Worm (Caenorhabditis elegans) whole organism, mixed stage, embryonic: ENCODE data around the gene sel-8.

Experiments used
- blmp-1 ChIP-seq: fragments of 150-350 bp; optimal IDR thresholded peaks from 2 replicates; lab custom pipeline; 2014; ENCODE audit warnings: missing biosample characterization, missing genetic modification characterization
- ceh-39 ChIP-seq: fragments of 150-350 bp; optimal IDR thresholded peaks from 2 replicates; lab custom pipeline; 2014; ENCODE audit warnings: missing biosample characterization, missing genetic modification characterization
- ceh-43 ChIP-seq: fragments of 200-800 bp; sonication (Bioruptor generic); optimal IDR thresholded peaks from 2 replicates; lab custom pipeline; 2018; ENCODE audit warnings: mild to moderate bottlenecking, missing genetic modification characterization, moderate library complexity, missing compliant biosample characterization
- ceh-83 ChIP-seq: fragments of 200-800 bp; sonication (Bioruptor generic); optimal IDR thresholded peaks from 2 replicates; lab custom pipeline; 2018; ENCODE audit warnings: mild to moderate bottlenecking, missing genetic modification characterization, missing compliant biosample characterization
- ces-1 ChIP-seq: fragments of 150-350 bp; optimal IDR thresholded peaks from 2 replicates; lab custom pipeline; 2014; ENCODE audit warnings: missing biosample characterization, missing genetic modification reagents, missing genetic modification characterization
- cnd-1 ChIP-seq: fragments of 200-800 bp; sonication (Bioruptor generic); optimal IDR thresholded peaks from 2 replicates; lab custom pipeline; 2018; ENCODE audit warnings: mild to moderate bottlenecking, missing genetic modification characterization, missing compliant biosample characterization
- drap-1 ChIP-seq: fragments of 200-800 bp; sonication (Bioruptor generic); optimal IDR thresholded peaks from 3 replicates; lab custom pipeline; 2018; ENCODE audit warnings: mild to moderate bottlenecking, missing genetic modification characterization, missing compliant biosample characterization
- elt-1 ChIP-seq: sonication (generic microtip); optimal IDR thresholded peaks from 2 replicates; lab custom pipeline; 2017; ENCODE audit warnings: missing genetic modification characterization, mild to moderate bottlenecking, missing compliant biosample characterization, antibody characterized with exemption, moderate library complexity, borderline replicate concordance; ENCODE audit not compliant: insufficient read depth
- elt-3 ChIP-seq: fragments of 150-350 bp; optimal IDR thresholded peaks from 2 replicates; lab custom pipeline; 2014; ENCODE audit warnings: missing biosample characterization, missing genetic modification characterization
- ham-2 ChIP-seq: fragments of 200-800 bp; sonication (Bioruptor generic); optimal IDR thresholded peaks from 2 replicates; lab custom pipeline; 2018; ENCODE audit warnings: mild to moderate bottlenecking, missing genetic modification characterization, missing compliant biosample characterization
- hlh-1 ChIP-seq: fragments of 150-350 bp; optimal IDR thresholded peaks from 2 replicates; lab custom pipeline; 2014; ENCODE audit warnings: missing biosample characterization, missing genetic modification reagents, missing genetic modification characterization
- lin-13 ChIP-seq: fragments of 150-350 bp; optimal IDR thresholded peaks from 2 replicates; lab custom pipeline; 2014; ENCODE audit warnings: missing biosample characterization, missing genetic modification characterization
- lin-32 ChIP-seq: fragments of 200-800 bp; sonication (Bioruptor generic); optimal IDR thresholded peaks from 2 replicates; lab custom pipeline; 2018; ENCODE audit warnings: mild to moderate bottlenecking, missing genetic modification characterization, missing compliant biosample characterization
- lsy-2 ChIP-seq: fragments of 150-350 bp; optimal IDR thresholded peaks from 2 replicates; lab custom pipeline; 2014; ENCODE audit warnings: missing biosample characterization, missing genetic modification characterization
- mab-5 ChIP-seq: fragments of 150-350 bp; optimal IDR thresholded peaks from 2 replicates; lab custom pipeline; 2014; ENCODE audit warnings: missing biosample characterization, missing genetic modification characterization
- mep-1 ChIP-seq: fragments of 150-350 bp; optimal IDR thresholded peaks from 2 replicates; lab custom pipeline; 2017; ENCODE audit warnings: missing biosample characterization, missing genetic modification reagents, missing genetic modification characterization, inconsistent platforms
- mls-2 ChIP-seq: sonication (generic microtip); optimal IDR thresholded peaks from 2 replicates; lab custom pipeline; 2016; ENCODE audit warnings: mild to moderate bottlenecking, missing genetic modification characterization, moderate library complexity, missing compliant biosample characterization
- nhr-12 ChIP-seq: fragments of 150-350 bp; optimal IDR thresholded peaks from 2 replicates; lab custom pipeline; 2014; ENCODE audit warnings: missing biosample characterization, missing genetic modification characterization
- nhr-2 ChIP-seq: fragments of 150-350 bp; optimal IDR thresholded peaks from 2 replicates; lab custom pipeline; 2014; ENCODE audit warnings: missing biosample characterization, missing genetic modification characterization
- nhr-237 ChIP-seq: fragments of 150-350 bp; optimal IDR thresholded peaks from 2 replicates; lab custom pipeline; 2014; ENCODE audit warnings: missing biosample characterization, missing genetic modification characterization
- nhr-28 ChIP-seq: fragments of 150-350 bp; optimal IDR thresholded peaks from 2 replicates; lab custom pipeline; 2014; ENCODE audit warnings: missing biosample characterization, missing genetic modification characterization
- pha-4 ChIP-seq: fragments of 150-350 bp; optimal IDR thresholded peaks from 2 replicates; lab custom pipeline; 2018; ENCODE audit warnings: missing biosample characterization, missing genetic modification reagents, missing genetic modification characterization
- sem-2 ChIP-seq: fragments of 200-800 bp; sonication (Bioruptor generic); optimal IDR thresholded peaks from 2 replicates; lab custom pipeline; 2018; ENCODE audit warnings: mild to moderate bottlenecking, missing genetic modification characterization, missing compliant biosample characterization
- snpc-4 ChIP-seq: fragments of 150-350 bp; optimal IDR thresholded peaks from 2 replicates; lab custom pipeline; 2014; ENCODE audit warnings: missing biosample characterization, missing genetic modification characterization
- sptf-1 ChIP-seq: sonication (generic microtip); optimal IDR thresholded peaks from 2 replicates; lab custom pipeline; 2017; ENCODE audit warnings: mild to moderate bottlenecking, missing genetic modification characterization, moderate library complexity, missing compliant biosample characterization
- unc-120 ChIP-seq: sonication (generic microtip); optimal IDR thresholded peaks from 2 replicates; lab custom pipeline; 2017; ENCODE audit warnings: missing genetic modification characterization, missing compliant biosample characterization; ENCODE audit not compliant: poor library complexity, severe bottlenecking
- unc-39 ChIP-seq: fragments of 150-350 bp; optimal IDR thresholded peaks from 2 replicates; lab custom pipeline; 2014; ENCODE audit warnings: missing biosample characterization, missing genetic modification characterization
- unc-62 ChIP-seq: fragments of 150-350 bp; optimal IDR thresholded peaks from 2 replicates; lab custom pipeline; 2014; ENCODE audit warnings: missing biosample characterization, missing genetic modification reagents, missing genetic modification characterization
- zip-8 ChIP-seq: fragments of 150-350 bp; optimal IDR thresholded peaks from 2 replicates; lab custom pipeline; 2014; ENCODE audit warnings: missing biosample characterization, missing genetic modification characterization
- ztf-11 ChIP-seq: fragments of 150-350 bp; optimal IDR thresholded peaks from 2 replicates; lab custom pipeline; 2014; ENCODE audit warnings: missing biosample characterization, missing genetic modification characterization

The sel-8 gene

DNA sequence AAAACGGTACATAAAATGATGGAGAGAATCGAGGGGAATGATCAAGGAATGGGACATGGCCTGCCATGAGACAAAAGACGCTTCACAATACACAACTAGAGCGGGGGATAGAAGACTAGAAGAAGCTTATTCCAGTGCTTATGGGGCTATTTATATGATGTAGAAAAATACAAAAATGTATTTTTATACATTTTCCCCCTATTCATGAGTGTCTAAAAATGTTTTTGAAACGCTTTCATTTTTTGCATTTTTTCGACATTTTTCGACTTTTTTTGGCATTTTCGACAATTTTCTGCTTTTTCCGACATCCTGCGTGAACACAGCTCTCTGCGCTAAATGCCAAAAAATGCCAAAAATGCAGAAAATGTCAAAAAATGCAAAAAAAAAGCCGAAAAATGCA, 14.6 kb downstream of the sel-8 start:
- no peak for TF ChIP-seq sem-2 (GFP tag; lab: Kevin White, UChicago)
- no peak for TF ChIP-seq snpc-4 (tag; lab: Kevin White, UChicago)
- TF ChIP-seq nhr-2, result no peak
- TF ChIP-seq nhr-28 (tag; lab: Kevin White, UChicago), result no peak
- TF ChIP-seq lin-13, result no peak
- TF ChIP-seq sptf-1, result peak; percentile 48

DNA sequence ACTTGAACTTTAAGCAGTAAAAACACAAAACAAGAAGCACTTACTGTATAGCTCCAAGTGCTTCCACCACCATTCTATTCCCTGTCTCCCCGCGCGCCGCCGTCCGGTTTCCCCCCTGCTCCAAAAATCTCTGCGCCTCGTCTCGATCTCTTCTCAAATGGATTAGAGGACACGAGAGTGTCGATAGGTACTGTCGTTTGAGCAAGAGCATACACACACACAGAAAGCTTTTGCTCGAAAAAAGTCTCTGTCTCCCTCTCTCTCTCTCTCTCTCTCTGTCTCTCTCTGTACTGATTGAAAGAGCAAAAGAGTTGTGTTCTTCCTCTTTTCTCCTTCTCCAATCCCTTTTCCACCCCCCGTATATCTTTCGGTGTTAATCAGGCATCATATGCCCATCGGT, 21.3 kb downstream of the sel-8 start:
- no peak for TF ChIP-seq lsy-2 (tag; lab: Kevin White, UChicago)
- TF ChIP-seq blmp-1, result no peak
- TF ChIP-seq mls-2, result no peak
- no peak for TF ChIP-seq snpc-4 (tag; lab: Kevin White, UChicago)
- TF ChIP-seq ceh-39 (tag; lab: Kevin White, UChicago), result no peak

ce11 chrIII:3601271-3601670, 25.7 kb downstream of the sel-8 start:
- TF ChIP-seq unc-39 (tag; lab: Kevin White, UChicago), result no peak
- no peak for TF ChIP-seq pha-4
- peak; percentile 66 for TF ChIP-seq unc-120 (tag; lab: Kevin White, UChicago)
- TF ChIP-seq lin-32 (GFP tag; lab: Kevin White, UChicago), result no peak
- TF ChIP-seq ham-2 (GFP tag; lab: Kevin White, UChicago), result no peak
- no peak for TF ChIP-seq lsy-2 (tag; lab: Kevin White, UChicago)
- no peak for TF ChIP-seq nhr-237 (tag; lab: Kevin White, UChicago)
- no peak for TF ChIP-seq lin-13
- peak; percentile 86 for TF ChIP-seq hlh-1 (tag; lab: Kevin White, UChicago)
- TF ChIP-seq elt-1, result no peak
- no peak for TF ChIP-seq ztf-11 (tag; lab: Kevin White, UChicago)
- TF ChIP-seq ceh-83 (GFP tag; lab: Kevin White, UChicago), result no peak
- TF ChIP-seq mep-1 (tag; lab: Kevin White, UChicago), result no peak
- TF ChIP-seq unc-62 (GFP tag; lab: Kevin White, UChicago), result peak; percentile 37
- no peak for TF ChIP-seq nhr-12
- no peak for TF ChIP-seq ceh-39 (tag; lab: Kevin White, UChicago)
- TF ChIP-seq drap-1 (GFP tag; lab: Kevin White, UChicago), result no peak
- no peak for TF ChIP-seq ceh-43
- no peak for TF ChIP-seq cnd-1
- TF ChIP-seq mls-2, result no peak
- TF ChIP-seq zip-8, result no peak
- no peak for TF ChIP-seq nhr-2
- no peak for TF ChIP-seq mab-5 (tag; lab: Kevin White, UChicago)
- TF ChIP-seq nhr-28 (tag; lab: Kevin White, UChicago), result no peak
- no peak for TF ChIP-seq elt-3 (tag; lab: Kevin White, UChicago)

- TF ChIP-seq nhr-237 (tag; lab: Kevin White, UChicago), result no peak
- TF ChIP-seq ceh-43, result no peak
- no peak for TF ChIP-seq ham-2 (GFP tag; lab: Kevin White, UChicago)
- no peak for TF ChIP-seq nhr-2
- TF ChIP-seq mep-1 (tag; lab: Kevin White, UChicago), result no peak
- TF ChIP-seq unc-62 (GFP tag; lab: Kevin White, UChicago), result no peak
- TF ChIP-seq pha-4, result no peak
- no peak for TF ChIP-seq lsy-2 (tag; lab: Kevin White, UChicago)
Measured at ce11 chrIII:3594681-3595080, 32.3 kb downstream of the sel-8 start.

DNA sequence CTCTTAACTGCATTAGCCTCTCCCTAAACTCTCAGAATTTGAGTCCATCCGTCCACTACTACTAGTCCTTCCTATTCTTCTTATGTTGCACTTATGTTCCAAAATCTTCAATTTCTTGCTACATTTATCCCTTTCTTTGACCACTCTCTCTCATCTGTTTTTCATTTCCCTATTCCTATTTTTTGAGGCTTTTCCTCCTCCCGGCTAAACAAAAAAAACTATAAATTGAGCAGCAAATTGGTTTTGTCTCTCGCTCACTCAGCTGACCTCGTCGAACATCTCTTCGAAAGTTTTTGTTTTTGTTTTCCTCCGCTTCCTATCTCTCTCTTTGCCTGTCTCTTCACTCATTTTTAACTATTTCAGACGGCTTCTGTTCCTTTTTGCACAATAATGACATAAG, 36.6 kb downstream of the sel-8 start, which contains the start of gene ptp-1:
Gene ptp-1 (plus strand): TSS at position 358 of the 400 bp plus-strand sequence.
- TF ChIP-seq sem-2 (GFP tag; lab: Kevin White, UChicago), result no peak
- peak; percentile 50 for TF ChIP-seq ces-1 (GFP tag; lab: Kevin White, UChicago)

DNA sequence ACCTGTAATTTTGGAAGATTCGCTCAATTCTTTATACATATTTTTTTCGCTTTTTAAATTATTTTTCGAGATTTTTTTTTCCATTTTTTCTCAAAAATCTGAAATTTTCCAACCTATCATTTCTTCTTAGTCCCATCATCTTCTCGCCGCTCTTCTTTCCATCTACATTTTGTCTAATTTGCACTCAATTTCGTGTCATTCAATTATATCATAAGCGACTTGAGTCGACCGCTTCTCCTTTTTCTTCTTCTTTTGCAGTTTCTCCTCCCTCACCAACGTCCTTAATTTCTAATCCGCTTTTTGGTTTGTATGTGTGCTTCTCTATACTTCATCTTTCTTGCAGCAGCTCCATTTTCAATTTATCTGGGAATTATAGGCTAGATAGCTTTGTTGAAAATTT, 38.8 kb downstream of the sel-8 start:
- peak; percentile 88 for TF ChIP-seq ces-1 (GFP tag; lab: Kevin White, UChicago)
- TF ChIP-seq nhr-28 (tag; lab: Kevin White, UChicago), result no peak
